Worm (Caenorhabditis elegans): ENCODE results near the gene F43C11.16.

F43C11.16 gene

ce11 chrII:2317883-2318357 is 41.9 kb downstream of the F43C11.16 start, which contains the start of the genes ZK1240.5 and ZK1240.9:
Gene ZK1240.5 (minus strand): TSS chrII:2317933.
Gene ZK1240.9 (plus strand): TSS chrII:2318189.
- TF ChIP-seq elt-2 (tag; optimal IDR thresholded peaks at IDR 0.05) (peak; percentile 74), mdl-1 (tag; optimal IDR thresholded peaks at IDR 0.05) (no peak)

DNA sequence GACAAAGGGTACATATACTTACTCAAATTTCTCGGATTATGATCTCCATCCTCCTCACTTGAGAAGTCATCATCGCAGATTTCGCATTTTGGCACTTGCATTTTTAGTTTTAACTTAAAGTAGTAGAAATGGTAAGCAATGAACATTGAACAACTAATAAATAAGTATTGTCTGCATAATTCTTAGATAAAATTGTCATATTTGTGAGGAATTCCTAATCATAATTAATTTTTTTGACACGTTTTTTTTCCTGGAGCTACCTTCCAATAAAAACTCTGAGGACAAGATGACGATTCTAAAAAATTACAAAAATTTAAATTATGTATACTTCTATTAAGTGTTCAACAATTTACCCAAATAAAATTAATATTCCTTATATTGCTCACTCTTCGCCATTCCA is 47.1 kb downstream of the F43C11.16 start, which contains the start of the genes trim-21 and B0281.1:
Gene trim-21 (minus strand): TSS at position 101 of the 400 bp plus-strand sequence.
Gene B0281.1 (plus strand): TSS at position 321 of the 400 bp plus-strand sequence.
- TF ChIP-seq nhr-237 (tag; optimal IDR thresholded peaks at IDR 0.05): no peak
- TF ChIP-seq fos-1 (tag; optimal IDR thresholded peaks at IDR 0.05): no peak
- no peak for TF ChIP-seq unc-39 (tag; optimal IDR thresholded peaks at IDR 0.05)
- no peak for TF ChIP-seq fkh-2 (tag; optimal IDR thresholded peaks at IDR 0.05)
- no peak for TF ChIP-seq aly-2 (tag; optimal IDR thresholded peaks at IDR 0.05)

All from whole organism, L3 larva.